Worm (Caenorhabditis elegans): Measurements from ENCODE around the gene fut-5.

ce11 chrII:4683693-4684092, 16.2 kb upstream of the fut-5 start, which contains the start of gene sre-40:
- TF ChIP-seq pha-4 (tag; optimal IDR thresholded peaks at IDR 0.05) (no peak), ceh-9 (tag; optimal IDR thresholded peaks at IDR 0.05) (no peak), zip-5 (tag; optimal IDR thresholded peaks at IDR 0.05) (no peak), nhr-11 (tag; optimal IDR thresholded peaks at IDR 0.05) (no peak), elt-2 (tag; optimal IDR thresholded peaks at IDR 0.05) (no peak)

Measured in whole organism, late embryonic.